Fruit fly (Drosophila melanogaster) whole organism, embryonic: ENCODE data around the gene CG42465.

Experiments used
- CG11093 ChIP-seq: fragments of 200-800 bp; sonication (Bioruptor generic); IDR thresholded peaks from 3 replicates; pipeline ENCODE4 v1.3.6; 2022; ENCODE audit warnings: missing biosample characterization, missing genetic modification characterization
- CG11504 ChIP-seq: fragments of 200-800 bp; sonication (Bioruptor generic); optimal IDR thresholded peaks from 3 replicates; lab custom pipeline; 2019; ENCODE audit warnings: missing biosample characterization, mild to moderate bottlenecking, missing genetic modification characterization, moderate library complexity
- CG13296 ChIP-seq: fragments of 200-800 bp; sonication (Bioruptor generic); optimal IDR thresholded peaks from 3 replicates; lab custom pipeline; 2018; ENCODE audit warnings: missing biosample characterization, mild to moderate bottlenecking, missing genetic modification characterization
- CG13775 ChIP-seq: fragments of 200-800 bp; sonication (Bioruptor generic); optimal IDR thresholded peaks from 3 replicates; lab custom pipeline; 2017; ENCODE audit warnings: missing biosample characterization, mild to moderate bottlenecking, missing genetic modification characterization
- CG15479 ChIP-seq: fragments of 200-800 bp; sonication (Bioruptor generic); optimal IDR thresholded peaks from 3 replicates; lab custom pipeline; 2019; ENCODE audit warnings: missing biosample characterization, mild to moderate bottlenecking, missing genetic modification characterization, moderate library complexity
- CG15601 ChIP-seq: fragments of 200-800 bp; sonication (Bioruptor generic); optimal IDR thresholded peaks from 3 replicates; lab custom pipeline; 2019; ENCODE audit warnings: missing biosample characterization, mild to moderate bottlenecking, missing genetic modification characterization, moderate library complexity
- CG17361 ChIP-seq: fragments of 200-800 bp; sonication (Bioruptor generic); IDR thresholded peaks from 3 replicates; pipeline ENCODE4 v1.3.6; 2022; ENCODE audit warnings: missing biosample characterization, missing genetic modification characterization
- CG1792 ChIP-seq: fragments of 200-800 bp; sonication (Bioruptor generic); optimal IDR thresholded peaks from 2 replicates; lab custom pipeline; 2016; ENCODE audit warnings: missing biosample characterization, missing genetic modification characterization
- CG18619 ChIP-seq: fragments of 200-800 bp; sonication (Bioruptor generic); optimal IDR thresholded peaks from 3 replicates; lab custom pipeline; 2017; ENCODE audit warnings: missing biosample characterization, mild to moderate bottlenecking, missing genetic modification characterization
- CG2129 ChIP-seq: fragments of 200-800 bp; sonication (Bioruptor generic); IDR thresholded peaks from 2 replicates; pipeline ENCODE4 v1.3.6; 2022; ENCODE audit warnings: missing biosample characterization, missing genetic modification characterization; ENCODE audit not compliant: partially characterized antibody
- CG32532 ChIP-seq: fragments of 200-800 bp; sonication (Bioruptor generic); IDR thresholded peaks from 2 replicates; pipeline ENCODE4 v1.3.6; 2022; ENCODE audit warnings: missing biosample characterization, missing genetic modification characterization
- CG4424 ChIP-seq: fragments of 200-800 bp; sonication (Bioruptor generic); optimal IDR thresholded peaks from 3 replicates; lab custom pipeline; 2016; ENCODE audit warnings: missing biosample characterization, missing genetic modification characterization
- CG6689 ChIP-seq: fragments of 200-800 bp; sonication (Bioruptor generic); IDR thresholded peaks from 2 replicates; pipeline ENCODE4 v1.3.6; 2022; ENCODE audit warnings: missing biosample characterization, missing genetic modification characterization
- CG8944 ChIP-seq: fragments of 200-800 bp; sonication (Bioruptor generic); optimal IDR thresholded peaks from 3 replicates; lab custom pipeline; 2016; ENCODE audit warnings: missing biosample characterization, missing genetic modification characterization
- CG9817 ChIP-seq: fragments of 200-800 bp; sonication (Bioruptor generic); optimal IDR thresholded peaks from 2 replicates; lab custom pipeline; 2018; ENCODE audit warnings: missing biosample characterization, mild to moderate bottlenecking, missing genetic modification characterization, moderate library complexity
- CG9876 ChIP-seq: fragments of 200-800 bp; sonication (Bioruptor generic); optimal IDR thresholded peaks from 2 replicates; lab custom pipeline; 2016; ENCODE audit warnings: missing biosample characterization, missing genetic modification characterization
- CHES-1-like ChIP-seq: fragments of 200-800 bp; sonication (Bioruptor generic); optimal IDR thresholded peaks from 2 replicates; lab custom pipeline; 2016; ENCODE audit warnings: missing biosample characterization, missing genetic modification characterization
- Camta ChIP-seq: fragments of 200-800 bp; sonication (Bioruptor generic); optimal IDR thresholded peaks from 2 replicates; lab custom pipeline; 2016; ENCODE audit warnings: missing biosample characterization, missing genetic modification characterization
- GATAe ChIP-seq: fragments of 200-800 bp; sonication (Bioruptor generic); conservative IDR thresholded peaks from 2 replicates; pipeline ENCODE4 v1.3.6; 2022; ENCODE audit warnings: missing biosample characterization, missing genetic modification characterization
- HHEX ChIP-seq: fragments of 200-800 bp; sonication (Bioruptor generic); optimal IDR thresholded peaks from 3 replicates; lab custom pipeline; 2017; ENCODE audit warnings: missing biosample characterization, mild to moderate bottlenecking, missing genetic modification characterization, missing genetic modification reagents
- HLH4C ChIP-seq: fragments of 200-800 bp; sonication (Bioruptor generic); IDR thresholded peaks from 3 replicates; pipeline ENCODE4 v1.3.6; 2022; ENCODE audit warnings: missing biosample characterization, missing genetic modification characterization; ENCODE audit not compliant: partially characterized antibody
- Hand ChIP-seq: fragments of 200-800 bp; sonication (Bioruptor generic); optimal IDR thresholded peaks from 2 replicates; lab custom pipeline; 2017; ENCODE audit warnings: mild to moderate bottlenecking, missing biosample characterization, missing genetic modification reagents, missing genetic modification characterization
- HmgZ ChIP-seq: fragments of 200-800 bp; sonication (Bioruptor generic); optimal IDR thresholded peaks from 2 replicates; lab custom pipeline; 2018; ENCODE audit warnings: missing biosample characterization, mild to moderate bottlenecking, missing genetic modification characterization
- Lhr ChIP-seq: fragments of 200-800 bp; sonication (Bioruptor generic); optimal IDR thresholded peaks from 3 replicates; lab custom pipeline; 2017; ENCODE audit warnings: mild to moderate bottlenecking, missing biosample characterization, missing genetic modification reagents, missing genetic modification characterization
- NfI ChIP-seq: fragments of 200-800 bp; sonication (Bioruptor generic); optimal IDR thresholded peaks from 3 replicates; lab custom pipeline; 2018; ENCODE audit warnings: missing biosample characterization, mild to moderate bottlenecking, missing genetic modification characterization, moderate library complexity
- Ptx1 ChIP-seq: fragments of 200-800 bp; sonication (Bioruptor generic); IDR thresholded peaks from 2 replicates; pipeline ENCODE4 v1.3.6; 2022; ENCODE audit warnings: missing biosample characterization, missing genetic modification characterization
- Scr ChIP-seq: fragments of 200-800 bp; sonication (Bioruptor generic); IDR thresholded peaks from 2 replicates; pipeline ENCODE4 v1.3.6; 2022; ENCODE audit warnings: missing biosample characterization, missing genetic modification characterization; ENCODE audit not compliant: partially characterized antibody
- Six4 ChIP-seq: fragments of 200-800 bp; sonication (Bioruptor generic); optimal IDR thresholded peaks from 2 replicates; lab custom pipeline; 2016; ENCODE audit warnings: missing biosample characterization, missing genetic modification characterization
- Ssrp ChIP-seq: fragments of 200-800 bp; sonication (Bioruptor generic); optimal IDR thresholded peaks from 2 replicates; lab custom pipeline; 2018; ENCODE audit warnings: missing biosample characterization, mild to moderate bottlenecking, missing genetic modification characterization, moderate library complexity
- Stat92E ChIP-seq, 3 experiments: fragments of >200 bp in 2 of 3; fragments of 200-800 bp in 1 of 3; sonication (Bioruptor generic) in 1 of 3; optimal IDR thresholded peaks; 2 replicates each; lab custom pipeline; 2017 to 2019; ENCODE audit warnings: missing biosample characterization in 3 of 3, missing genetic modification characterization in 3 of 3, mild to moderate bottlenecking in 1 of 3, moderate library complexity in 1 of 3
- bigmax ChIP-seq: fragments of 200-800 bp; sonication (Bioruptor generic); optimal IDR thresholded peaks from 2 replicates; lab custom pipeline; 2018; ENCODE audit warnings: missing biosample characterization, mild to moderate bottlenecking, missing genetic modification characterization
- br ChIP-seq: fragments of >200 bp; optimal IDR thresholded peaks from 2 replicates; lab custom pipeline; 2017
- btn ChIP-seq: fragments of 200-800 bp; sonication (Bioruptor generic); optimal IDR thresholded peaks from 2 replicates; lab custom pipeline; 2016; ENCODE audit warnings: missing biosample characterization, missing genetic modification characterization
- chinmo ChIP-seq: fragments of 200-800 bp; sonication (Bioruptor generic); IDR thresholded peaks from 4 replicates; pipeline ENCODE4 v1.3.6; 2022; ENCODE audit warnings: missing biosample characterization, missing genetic modification characterization; ENCODE audit not compliant: partially characterized antibody
- croc ChIP-seq: fragments of 200-800 bp; sonication (Bioruptor generic); conservative IDR thresholded peaks from 3 replicates; pipeline ENCODE4 v1.3.6; 2022; ENCODE audit warnings: missing biosample characterization, missing genetic modification characterization
- esg ChIP-seq: fragments of 200-800 bp; sonication (Bioruptor generic); conservative IDR thresholded peaks from 2 replicates; pipeline ENCODE4 v1.3.6; 2022; ENCODE audit warnings: missing biosample characterization, missing genetic modification characterization
- ftz-f1 ChIP-seq: fragments of 200-800 bp; sonication (Bioruptor generic); optimal IDR thresholded peaks from 2 replicates; lab custom pipeline; 2016; ENCODE audit warnings: missing biosample characterization, missing genetic modification characterization
- gro ChIP-seq: fragments of 200-800 bp; sonication (Bioruptor generic); optimal IDR thresholded peaks from 2 replicates; lab custom pipeline; 2016; ENCODE audit warnings: missing biosample characterization, missing genetic modification characterization
- gsb-n ChIP-seq: fragments of 200-800 bp; sonication (Bioruptor generic); optimal IDR thresholded peaks from 3 replicates; lab custom pipeline; 2018; ENCODE audit warnings: missing biosample characterization, mild to moderate bottlenecking, missing genetic modification characterization
- ham ChIP-seq: fragments of 200-800 bp; sonication (Bioruptor generic); IDR thresholded peaks from 2 replicates; pipeline ENCODE4 v1.3.6; 2022; ENCODE audit warnings: missing biosample characterization, missing genetic modification characterization
- ind ChIP-seq: fragments of 200-800 bp; sonication (Bioruptor generic); optimal IDR thresholded peaks from 3 replicates; lab custom pipeline; 2016; ENCODE audit warnings: missing biosample characterization, missing genetic modification characterization
- klu ChIP-seq: fragments of 200-800 bp; sonication (Bioruptor generic); IDR thresholded peaks from 2 replicates; pipeline ENCODE4 v1.3.6; 2022; ENCODE audit warnings: missing biosample characterization, missing genetic modification characterization
- maf-S ChIP-seq: fragments of 200-800 bp; sonication (Bioruptor generic); optimal IDR thresholded peaks from 2 replicates; lab custom pipeline; 2016; ENCODE audit warnings: missing biosample characterization, missing genetic modification characterization
- mam ChIP-seq: fragments of 200-800 bp; sonication (Bioruptor generic); optimal IDR thresholded peaks from 3 replicates; lab custom pipeline; 2016; ENCODE audit warnings: missing biosample characterization, missing genetic modification characterization
- mld ChIP-seq: fragments of 200-800 bp; sonication (Bioruptor generic); IDR thresholded peaks from 3 replicates; pipeline ENCODE4 v1.3.6; 2022; ENCODE audit warnings: missing biosample characterization, missing genetic modification characterization; ENCODE audit not compliant: partially characterized antibody
- phol ChIP-seq: fragments of 200-800 bp; sonication (Bioruptor generic); optimal IDR thresholded peaks from 3 replicates; lab custom pipeline; 2018; ENCODE audit warnings: missing biosample characterization, mild to moderate bottlenecking, missing genetic modification characterization, moderate library complexity
- pum ChIP-seq: fragments of 200-800 bp; sonication (Bioruptor generic); optimal IDR thresholded peaks from 2 replicates; lab custom pipeline; 2016; ENCODE audit warnings: missing biosample characterization, missing genetic modification characterization
- sug ChIP-seq: fragments of 200-800 bp; optimal IDR thresholded peaks from 2 replicates; lab custom pipeline; 2019; ENCODE audit warnings: missing biosample characterization, mild to moderate bottlenecking, missing genetic modification characterization, moderate library complexity
- tup ChIP-seq: fragments of 200-800 bp; sonication (Bioruptor generic); optimal IDR thresholded peaks from 2 replicates; lab custom pipeline; 2016; ENCODE audit warnings: missing biosample characterization, mild to moderate bottlenecking, missing genetic modification characterization, moderate library complexity
- vfl ChIP-seq: fragments of 200-800 bp; sonication (Bioruptor generic); optimal IDR thresholded peaks from 2 replicates; lab custom pipeline; 2016; ENCODE audit warnings: missing biosample characterization, missing genetic modification characterization

Gene CG42465

DNA sequence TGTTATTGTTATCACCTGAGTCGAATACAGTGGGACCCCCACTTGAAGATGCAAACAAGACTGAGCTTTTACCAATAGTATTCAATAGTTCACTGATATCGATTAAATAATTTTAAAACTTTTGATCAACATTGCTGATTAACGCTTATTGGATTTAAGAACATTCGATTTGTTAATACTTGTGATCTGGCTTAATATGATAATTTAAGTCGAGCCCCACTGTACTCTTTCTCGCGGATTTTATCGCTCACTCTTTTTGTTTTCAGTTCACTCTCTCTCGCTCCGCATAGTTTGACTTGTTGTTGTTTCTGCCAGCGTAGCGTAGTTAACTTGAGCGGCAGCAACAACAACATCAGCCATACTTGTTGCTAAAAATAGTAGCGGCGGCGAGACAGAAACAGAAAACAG lies 44.3 kb upstream of the CG42465 start (continued):
- TF ChIP-seq CG13296 (GFP tag; lab: Kevin White, UChicago) (peak; percentile 98), CG32532 (GFP tag; lab: Robert Waterston, UW) (peak; percentile 99), CG8944 (peak; percentile 97), phol (tag; lab: Kevin White, UChicago) (peak; percentile 98), HHEX (peak; percentile 98), Stat92E (GFP tag; optimal IDR thresholded peaks at IDR 0.05; lab: Kevin White, UChicago) (peak in 1 of 3 experiments; percentile 98), CG17361 (peak; percentile 98), CG6689 (GFP tag; lab: Robert Waterston, UW) (peak; percentile 98), NfI (peak; percentile 99), Camta (GFP tag; lab: Kevin White, UChicago) (peak; percentile 98), ind (GFP tag; lab: Kevin White, UChicago) (peak; percentile 99), Ssrp (tag; lab: Kevin White, UChicago) (peak; percentile 98), CG15479 (GFP tag; lab: Kevin White, UChicago) (peak; percentile 56), CG1792 (peak; percentile 96), HLH4C (no peak), mld (GFP tag; lab: Robert Waterston, UW) (no peak), Six4 (peak; percentile 98), CHES-1-like (peak; percentile 98), bigmax (peak; percentile 77), tup (peak; percentile 91), CG15601 (peak; percentile 98), ham (GFP tag; lab: Robert Waterston, UW) (peak; percentile 94; the same call in 1 of the 2 replicates), btn (GFP tag; lab: Kevin White, UChicago) (peak; percentile 96), CG9817 (tag; lab: Kevin White, UChicago) (peak; percentile 99), HmgZ (tag; lab: Kevin White, UChicago) (peak; percentile 99), maf-S (peak; percentile 96), gsb-n (tag; lab: Kevin White, UChicago) (peak; percentile 98), gro (GFP tag; lab: Kevin White, UChicago) (peak; percentile 98), CG9876 (GFP tag; lab: Kevin White, UChicago) (peak; percentile 94), esg (GFP tag; lab: Robert Waterston, UW) (peak; percentile 97), CG18619 (GFP tag; lab: Kevin White, UChicago) (peak; percentile 98), ftz-f1 (GFP tag; lab: Kevin White, UChicago) (peak; percentile 79), klu (GFP tag; lab: Robert Waterston, UW) (peak; percentile 95), CG4424 (GFP tag; lab: Kevin White, UChicago) (peak; percentile 98), CG13775 (GFP tag; lab: Kevin White, UChicago) (peak; percentile 98), vfl (peak; percentile 95), Lhr (GFP tag; lab: Kevin White, UChicago) (peak; percentile 93), mam (GFP tag; lab: Kevin White, UChicago) (peak; percentile 98), CG11093 (GFP tag; lab: Robert Waterston, UW) (peak; percentile 96), croc (GFP tag; lab: Robert Waterston, UW) (peak; percentile 97), Scr (GFP tag; lab: Robert Waterston, UW) (no peak), CG11504 (tag; lab: Kevin White, UChicago) (peak; percentile 97), CG2129 (GFP tag; lab: Robert Waterston, UW) (no peak), sug (tag; lab: Kevin White, UChicago) (peak; percentile 98), chinmo (GFP tag; lab: Robert Waterston, UW) (peak; percentile 74; the same call in 1 of the 4 replicates), br (lab: Kevin White, UChicago) (no peak), GATAe (GFP tag; lab: Robert Waterston, UW) (peak; percentile 97), Ptx1 (GFP tag; lab: Robert Waterston, UW) (peak; percentile 98), Hand (peak; percentile 98), pum (GFP tag; lab: Kevin White, UChicago) (peak; percentile 98)
